Fruit fly (Drosophila melanogaster) whole organism, prepupa: ENCODE results near the gene CG7497.
A peak's percentile ranks its signal among the peaks of the same experiment; 100 is the strongest.

Experiments used
- CG10669 ChIP-seq: fragments of 200-800 bp; sonication (Bioruptor generic); optimal IDR thresholded peaks from 3 replicates; lab custom pipeline; 2018; ENCODE audit warnings: missing biosample characterization, mild to moderate bottlenecking, missing genetic modification characterization, moderate library complexity
- achi ChIP-seq: fragments of 200-800 bp; sonication (Bioruptor generic); optimal IDR thresholded peaks from 3 replicates; lab custom pipeline; 2016; ENCODE audit warnings: missing biosample characterization, missing genetic modification characterization
- dsx ChIP-seq: fragments of 200-800 bp; optimal IDR thresholded peaks from 3 replicates; lab custom pipeline; 2019; ENCODE audit warnings: missing biosample characterization, mild to moderate bottlenecking, missing genetic modification characterization, moderate library complexity; ENCODE audit not compliant: poor library complexity, severe bottlenecking
- fd85E ChIP-seq: fragments of 200-800 bp; sonication (Bioruptor generic); optimal IDR thresholded peaks from 3 replicates; lab custom pipeline; 2016; ENCODE audit warnings: missing biosample characterization, missing genetic modification characterization
- pdm3 ChIP-seq: fragments of 200-800 bp; sonication (Bioruptor generic); optimal IDR thresholded peaks from 3 replicates; lab custom pipeline; 2016; ENCODE audit warnings: missing biosample characterization, missing genetic modification characterization
- spab ChIP-seq: fragments of 200-800 bp; sonication (Bioruptor generic); optimal IDR thresholded peaks from 2 replicates; lab custom pipeline; 2017; ENCODE audit warnings: missing biosample characterization, mild to moderate bottlenecking, missing genetic modification characterization, missing genetic modification reagents

- TF ChIP-seq CG10669, result peak; percentile 59
- TF ChIP-seq achi (GFP tag; lab: Kevin White, UChicago), result peak; percentile 0
- peak; percentile 18 for TF ChIP-seq fd85E
- no peak for TF ChIP-seq dsx
- TF ChIP-seq pdm3 (GFP tag; lab: Kevin White, UChicago), result no peak
- TF ChIP-seq spab (GFP tag; lab: Kevin White, UChicago), result no peak
These were observed 19.8 kb downstream of the CG7497 start for dm6 chr3L:17652878-17653700.
